Worm (Caenorhabditis elegans) whole organism, L4 larva: ENCODE data around the gene F29B9.7.

Experiments used
- F44E2.7 ChIP-seq: fragments of 200-800 bp; sonication (Bioruptor generic); IDR thresholded peaks from 2 replicates; pipeline ENCODE4 v2.1.2; 2022; ENCODE audit warnings: missing genetic modification characterization, missing compliant biosample characterization
- ama-1 ChIP-seq: fragments of 150-350 bp; optimal IDR thresholded peaks from 2 replicates; lab custom pipeline; 2014; ENCODE audit warnings: inconsistent platforms, mixed read lengths
- ceh-28 ChIP-seq: fragments of 150-350 bp; optimal IDR thresholded peaks from 2 replicates; lab custom pipeline; 2014; ENCODE audit warnings: missing biosample characterization, missing genetic modification reagents, missing genetic modification characterization
- egl-27 ChIP-seq: sonication (generic microtip); optimal IDR thresholded peaks from 3 replicates; lab custom pipeline; 2017; ENCODE audit warnings: missing biosample characterization, missing genetic modification reagents, missing genetic modification characterization
- hlh-11 ChIP-seq: fragments of 200-800 bp; sonication (Bioruptor generic); optimal IDR thresholded peaks from 2 replicates; lab custom pipeline; 2018; ENCODE audit warnings: mild to moderate bottlenecking, missing genetic modification characterization, missing compliant biosample characterization
- nhr-237 ChIP-seq: sonication (generic microtip); optimal IDR thresholded peaks from 2 replicates; lab custom pipeline; 2017; ENCODE audit warnings: missing biosample characterization, missing genetic modification characterization
- nhr-41 ChIP-seq: fragments of 200-800 bp; sonication (Bioruptor generic); IDR thresholded peaks from 2 replicates; pipeline ENCODE4 v1.3.6; 2022; ENCODE audit warnings: missing genetic modification reagents, missing genetic modification characterization, missing compliant biosample characterization
- sdz-12 ChIP-seq: fragments of 200-800 bp; sonication (Bioruptor generic); optimal IDR thresholded peaks from 2 replicates; lab custom pipeline; 2018; ENCODE audit warnings: mild to moderate bottlenecking, missing genetic modification characterization, missing compliant biosample characterization
- skn-1 ChIP-seq: fragments of 150-350 bp; optimal IDR thresholded peaks from 2 replicates; lab custom pipeline; 2014; ENCODE audit warnings: missing biosample characterization, missing genetic modification characterization
- unc-39 ChIP-seq: sonication (generic microtip); optimal IDR thresholded peaks from 2 replicates; lab custom pipeline; 2017; ENCODE audit warnings: missing biosample characterization, missing genetic modification characterization
- zag-1 ChIP-seq: fragments of 150-350 bp; optimal IDR thresholded peaks from 2 replicates; lab custom pipeline; 2014; ENCODE audit warnings: missing biosample characterization, missing genetic modification characterization
- zfp-3 ChIP-seq: fragments of 200-800 bp; sonication (Bioruptor generic); conservative IDR thresholded peaks from 2 replicates; pipeline ENCODE4 v1.3.6; 2022; ENCODE audit warnings: missing genetic modification reagents, missing genetic modification characterization, missing compliant biosample characterization
- zip-2 ChIP-seq: fragments of 150-350 bp; optimal IDR thresholded peaks from 2 replicates; lab custom pipeline; 2014; ENCODE audit warnings: missing biosample characterization, missing genetic modification characterization
- ztf-11 ChIP-seq: fragments of 150-350 bp; optimal IDR thresholded peaks from 2 replicates; lab custom pipeline; 2014; ENCODE audit warnings: missing biosample characterization, missing genetic modification characterization

DNA sequence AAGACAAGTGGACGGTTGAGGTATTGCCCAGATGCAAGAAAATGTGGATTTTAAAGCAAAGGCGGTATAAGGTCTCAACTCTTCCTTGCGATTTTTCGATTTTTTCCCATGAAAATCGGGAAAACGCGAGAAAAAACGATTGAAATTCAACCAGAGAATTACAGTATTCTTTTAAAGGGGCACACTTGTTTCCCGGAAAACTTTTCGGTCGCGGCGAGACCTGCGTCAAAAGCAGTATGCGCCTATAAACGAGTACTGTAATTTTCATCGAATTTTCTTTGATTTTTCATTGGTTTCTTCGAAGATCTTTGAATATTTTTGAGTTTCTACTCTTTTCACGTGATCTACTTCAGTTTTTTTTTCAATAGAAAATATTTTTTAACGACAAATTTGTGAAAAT lies 4.1 kb downstream of the F29B9.7 start:
- TF ChIP-seq zag-1 (tag; lab: Kevin White, UChicago) = no peak
- TF ChIP-seq ceh-28 (tag; lab: Kevin White, UChicago) = no peak
- TF ChIP-seq zip-2 (tag; lab: Kevin White, UChicago) = no peak
- TF ChIP-seq ztf-11 = no peak
- TF ChIP-seq sdz-12 (GFP tag; lab: Kevin White, UChicago) = no peak
- no peak for TF ChIP-seq nhr-237 (tag; lab: Kevin White, UChicago)
- TF ChIP-seq hlh-11 (tag; lab: Kevin White, UChicago) = no peak
- no peak for TF ChIP-seq F44E2.7 (GFP tag; lab: Robert Waterston, UW)
- TF ChIP-seq zfp-3 (GFP tag; lab: Robert Waterston, UW) = no peak
- no peak for TF ChIP-seq unc-39 (tag; lab: Kevin White, UChicago)
- no peak for TF ChIP-seq ama-1
- TF ChIP-seq skn-1 (tag; lab: Kevin White, UChicago) = no peak
- no peak for TF ChIP-seq egl-27
- TF ChIP-seq nhr-41 (GFP tag; lab: Robert Waterston, UW) = no peak
